Fruit fly (Drosophila melanogaster) whole organism, embryonic: ENCODE measurements around the gene Kua.

Experiments used
- Bgb ChIP-seq: fragments of 200-800 bp; sonication (Bioruptor generic); IDR thresholded peaks from 2 replicates; pipeline ENCODE4 v1.3.6; 2022; ENCODE audit warnings: missing biosample characterization, missing genetic modification characterization; ENCODE audit not compliant: partially characterized antibody
- Blimp-1 ChIP-seq: fragments of 200-800 bp; sonication (Bioruptor generic); optimal IDR thresholded peaks from 3 replicates; lab custom pipeline; 2018; ENCODE audit warnings: missing biosample characterization, missing genetic modification characterization, mild to moderate bottlenecking, moderate library complexity, missing genetic modification reagents
- CG10274 ChIP-seq: fragments of 200-800 bp; sonication (Bioruptor generic); optimal IDR thresholded peaks from 3 replicates; lab custom pipeline; 2017; ENCODE audit warnings: missing biosample characterization, mild to moderate bottlenecking, missing genetic modification characterization
- CG10654 ChIP-seq: fragments of 200-800 bp; sonication (Bioruptor generic); optimal IDR thresholded peaks from 2 replicates; lab custom pipeline; 2016; ENCODE audit warnings: missing biosample characterization, missing genetic modification characterization
- CG11723 ChIP-seq: fragments of 200-800 bp; sonication (Bioruptor generic); optimal IDR thresholded peaks from 2 replicates; lab custom pipeline; 2017; ENCODE audit warnings: missing biosample characterization, mild to moderate bottlenecking, missing genetic modification characterization
- CG12299 ChIP-seq: fragments of 200-800 bp; sonication (Bioruptor generic); optimal IDR thresholded peaks from 2 replicates; lab custom pipeline; 2018; ENCODE audit warnings: missing biosample characterization, mild to moderate bottlenecking, missing genetic modification characterization
- CG1233 ChIP-seq: fragments of 200-800 bp; sonication (Bioruptor generic); optimal IDR thresholded peaks from 4 replicates; lab custom pipeline; 2018; ENCODE audit warnings: missing biosample characterization, mild to moderate bottlenecking, missing genetic modification characterization
- CG14441 ChIP-seq: fragments of 200-800 bp; sonication (Bioruptor generic); IDR thresholded peaks from 2 replicates; pipeline ENCODE4 v1.3.6; 2022; ENCODE audit warnings: missing biosample characterization, missing genetic modification characterization
- CG15696 ChIP-seq: fragments of 200-800 bp; sonication (Bioruptor generic); optimal IDR thresholded peaks from 2 replicates; lab custom pipeline; 2019; ENCODE audit warnings: missing biosample characterization, mild to moderate bottlenecking, missing genetic modification characterization, moderate library complexity
- CG1603 ChIP-seq: fragments of 200-800 bp; sonication (Bioruptor generic); optimal IDR thresholded peaks from 2 replicates; lab custom pipeline; 2019; ENCODE audit warnings: missing biosample characterization, mild to moderate bottlenecking, missing genetic modification characterization, moderate library complexity
- CG1647 ChIP-seq: fragments of 200-800 bp; sonication (Bioruptor generic); optimal IDR thresholded peaks from 3 replicates; lab custom pipeline; 2016; ENCODE audit warnings: missing biosample characterization, missing genetic modification characterization
- CG17361 ChIP-seq: fragments of 200-800 bp; sonication (Bioruptor generic); IDR thresholded peaks from 3 replicates; pipeline ENCODE4 v1.3.6; 2022; ENCODE audit warnings: missing biosample characterization, missing genetic modification characterization
- CG2116 ChIP-seq: fragments of 200-800 bp; sonication (Bioruptor generic); optimal IDR thresholded peaks from 3 replicates; lab custom pipeline; 2018; ENCODE audit warnings: missing biosample characterization, mild to moderate bottlenecking, missing genetic modification characterization
- CG2199 ChIP-seq: fragments of 200-800 bp; sonication (Bioruptor generic); IDR thresholded peaks from 3 replicates; pipeline ENCODE4 v1.3.6; 2022; ENCODE audit warnings: missing biosample characterization, missing genetic modification characterization
- CG2202 ChIP-seq: fragments of 200-800 bp; sonication (Bioruptor generic); optimal IDR thresholded peaks from 2 replicates; lab custom pipeline; 2018; ENCODE audit warnings: missing biosample characterization, mild to moderate bottlenecking, missing genetic modification characterization
- CG2875 ChIP-seq: fragments of 200-800 bp; sonication (Bioruptor generic); optimal IDR thresholded peaks from 2 replicates; lab custom pipeline; 2017; ENCODE audit warnings: missing biosample characterization, mild to moderate bottlenecking, missing genetic modification characterization, missing genetic modification reagents
- CG34376 ChIP-seq: fragments of 200-800 bp; sonication (Bioruptor generic); optimal IDR thresholded peaks from 2 replicates; lab custom pipeline; 2018; ENCODE audit warnings: missing biosample characterization, mild to moderate bottlenecking, missing genetic modification characterization
- CG4730 ChIP-seq: fragments of 200-800 bp; sonication (Bioruptor generic); IDR thresholded peaks from 2 replicates; pipeline ENCODE4 v1.3.6; 2022; ENCODE audit warnings: missing biosample characterization, missing genetic modification characterization
- CG6654 ChIP-seq: fragments of 200-800 bp; sonication (Bioruptor generic); optimal IDR thresholded peaks from 2 replicates; lab custom pipeline; 2017; ENCODE audit warnings: missing biosample characterization, mild to moderate bottlenecking, missing genetic modification characterization
- CG6765 ChIP-seq: fragments of 200-800 bp; sonication (Bioruptor generic); optimal IDR thresholded peaks from 3 replicates; lab custom pipeline; 2017; ENCODE audit warnings: missing biosample characterization, mild to moderate bottlenecking, missing genetic modification characterization
- CG7963 ChIP-seq: fragments of 200-800 bp; sonication (Bioruptor generic); IDR thresholded peaks from 3 replicates; pipeline ENCODE4 v1.3.6; 2022; ENCODE audit warnings: missing biosample characterization, missing genetic modification characterization; ENCODE audit not compliant: partially characterized antibody
- D ChIP-seq, 2 experiments: fragments of 200-800 bp in 1 of 2; fragments of >200 bp in 1 of 2; sonication (Bioruptor generic) in 1 of 2; optimal IDR thresholded peaks; 2 replicates in 1 of 2; 3 replicates in 1 of 2; lab custom pipeline; 2017; ENCODE audit warnings: mild to moderate bottlenecking in 1 of 2, missing biosample characterization in 1 of 2, missing genetic modification characterization in 1 of 2, missing genetic modification reagents in 1 of 2
- D19A ChIP-seq: fragments of 200-800 bp; optimal IDR thresholded peaks from 3 replicates; lab custom pipeline; 2019; ENCODE audit warnings: missing biosample characterization, mild to moderate bottlenecking, missing genetic modification characterization, moderate library complexity
- E2f2 ChIP-seq: fragments of 200-800 bp; sonication (Bioruptor generic); IDR thresholded peaks from 2 replicates; pipeline ENCODE4 v1.3.6; 2022; ENCODE audit warnings: missing biosample characterization, missing genetic modification characterization
- Elba2 ChIP-seq: fragments of 200-800 bp; sonication (Bioruptor generic); optimal IDR thresholded peaks from 3 replicates; lab custom pipeline; 2016; ENCODE audit warnings: missing biosample characterization, missing genetic modification characterization
- HmgZ ChIP-seq: fragments of 200-800 bp; sonication (Bioruptor generic); optimal IDR thresholded peaks from 2 replicates; lab custom pipeline; 2018; ENCODE audit warnings: missing biosample characterization, mild to moderate bottlenecking, missing genetic modification characterization
- Hr78 ChIP-seq, 2 experiments: fragments of 200-800 bp in 1 of 2; fragments of >200 bp in 1 of 2; sonication (Bioruptor generic) in 1 of 2; optimal IDR thresholded peaks; 2 replicates each; lab custom pipeline; 2017 to 2019; ENCODE audit warnings: missing biosample characterization in 2 of 2, missing genetic modification characterization in 2 of 2, mild to moderate bottlenecking in 1 of 2, moderate library complexity in 1 of 2
- Hsf ChIP-seq: fragments of 200-800 bp; sonication (Bioruptor generic); optimal IDR thresholded peaks from 3 replicates; lab custom pipeline; 2016; ENCODE audit warnings: missing biosample characterization, missing genetic modification characterization
- Mad ChIP-seq: fragments of 200-800 bp; sonication (Bioruptor generic); optimal IDR thresholded peaks from 2 replicates; lab custom pipeline; 2016; ENCODE audit warnings: missing biosample characterization, missing genetic modification characterization
- Pdp1 ChIP-seq, 2 experiments: fragments of 200-800 bp; sonication (Bioruptor generic); optimal IDR thresholded peaks; 3 replicates each; lab custom pipeline; 2016; ENCODE audit warnings: missing biosample characterization in 2 of 2, missing genetic modification characterization in 2 of 2, mild to moderate bottlenecking in 1 of 2, moderate library complexity in 1 of 2
- Scr ChIP-seq: fragments of 200-800 bp; sonication (Bioruptor generic); IDR thresholded peaks from 2 replicates; pipeline ENCODE4 v1.3.6; 2022; ENCODE audit warnings: missing biosample characterization, missing genetic modification characterization; ENCODE audit not compliant: partially characterized antibody
- ci ChIP-seq: fragments of 200-800 bp; sonication (Bioruptor generic); IDR thresholded peaks from 3 replicates; pipeline ENCODE4 v1.3.6; 2022; ENCODE audit warnings: missing biosample characterization, missing genetic modification characterization
- corto ChIP-seq: fragments of 200-800 bp; sonication (Bioruptor generic); optimal IDR thresholded peaks from 2 replicates; lab custom pipeline; 2016; ENCODE audit warnings: missing biosample characterization, mild to moderate bottlenecking, missing genetic modification characterization, moderate library complexity
- exex ChIP-seq: fragments of 200-800 bp; sonication (Bioruptor generic); optimal IDR thresholded peaks from 4 replicates; lab custom pipeline; 2018; ENCODE audit warnings: missing biosample characterization, mild to moderate bottlenecking, missing genetic modification characterization, moderate library complexity
- fru ChIP-seq: fragments of >200 bp; optimal IDR thresholded peaks from 2 replicates; lab custom pipeline; 2017
- gem ChIP-seq: fragments of 200-800 bp; sonication (Bioruptor generic); optimal IDR thresholded peaks from 2 replicates; lab custom pipeline; 2019; ENCODE audit warnings: missing biosample characterization, mild to moderate bottlenecking, missing genetic modification characterization, moderate library complexity
- gsb ChIP-seq: fragments of 200-800 bp; sonication (Bioruptor generic); IDR thresholded peaks from 2 replicates; pipeline ENCODE4 v1.3.6; 2022; ENCODE audit warnings: missing biosample characterization, missing genetic modification characterization
- ind ChIP-seq: fragments of 200-800 bp; sonication (Bioruptor generic); optimal IDR thresholded peaks from 3 replicates; lab custom pipeline; 2016; ENCODE audit warnings: missing biosample characterization, missing genetic modification characterization
- kay ChIP-seq: fragments of 200-800 bp; sonication (Bioruptor generic); optimal IDR thresholded peaks from 2 replicates; lab custom pipeline; 2016; ENCODE audit warnings: missing biosample characterization, missing genetic modification characterization
- lbe ChIP-seq: fragments of 200-800 bp; sonication (Bioruptor generic); optimal IDR thresholded peaks from 2 replicates; lab custom pipeline; 2016; ENCODE audit warnings: missing biosample characterization, mild to moderate bottlenecking, missing genetic modification characterization
- mam ChIP-seq: fragments of 200-800 bp; sonication (Bioruptor generic); optimal IDR thresholded peaks from 3 replicates; lab custom pipeline; 2016; ENCODE audit warnings: missing biosample characterization, missing genetic modification characterization
- mirr ChIP-seq: fragments of 200-800 bp; sonication (Bioruptor generic); optimal IDR thresholded peaks from 3 replicates; lab custom pipeline; 2018; ENCODE audit warnings: missing biosample characterization, mild to moderate bottlenecking, missing genetic modification characterization
- onecut ChIP-seq: fragments of 200-800 bp; sonication (Bioruptor generic); IDR thresholded peaks from 2 replicates; pipeline ENCODE4 v1.3.6; 2022; ENCODE audit warnings: missing biosample characterization, missing genetic modification characterization
- peb ChIP-seq: fragments of 200-800 bp; sonication (Bioruptor generic); IDR thresholded peaks from 2 replicates; pipeline ENCODE4 v1.3.6; 2022; ENCODE audit warnings: missing biosample characterization, missing genetic modification characterization
- sim ChIP-seq: fragments of 200-800 bp; sonication (Bioruptor generic); IDR thresholded peaks from 2 replicates; pipeline ENCODE4 v1.3.6; 2022; ENCODE audit warnings: missing biosample characterization, missing genetic modification characterization
- sob ChIP-seq: fragments of 200-800 bp; sonication (Bioruptor generic); IDR thresholded peaks from 2 replicates; pipeline ENCODE4 v1.3.6; 2022; ENCODE audit warnings: missing biosample characterization, missing genetic modification characterization
- sug ChIP-seq: fragments of 200-800 bp; optimal IDR thresholded peaks from 2 replicates; lab custom pipeline; 2019; ENCODE audit warnings: missing biosample characterization, mild to moderate bottlenecking, missing genetic modification characterization, moderate library complexity
- tll ChIP-seq, 2 experiments: fragments of 200-800 bp in 1 of 2; fragments of >200 bp in 1 of 2; sonication (Bioruptor generic) in 1 of 2; optimal IDR thresholded peaks; 2 replicates each; lab custom pipeline; 2017 to 2019; ENCODE audit warnings: missing biosample characterization in 2 of 2, missing genetic modification characterization in 2 of 2, mild to moderate bottlenecking in 1 of 2, moderate library complexity in 1 of 2

Kua gene

DNA sequence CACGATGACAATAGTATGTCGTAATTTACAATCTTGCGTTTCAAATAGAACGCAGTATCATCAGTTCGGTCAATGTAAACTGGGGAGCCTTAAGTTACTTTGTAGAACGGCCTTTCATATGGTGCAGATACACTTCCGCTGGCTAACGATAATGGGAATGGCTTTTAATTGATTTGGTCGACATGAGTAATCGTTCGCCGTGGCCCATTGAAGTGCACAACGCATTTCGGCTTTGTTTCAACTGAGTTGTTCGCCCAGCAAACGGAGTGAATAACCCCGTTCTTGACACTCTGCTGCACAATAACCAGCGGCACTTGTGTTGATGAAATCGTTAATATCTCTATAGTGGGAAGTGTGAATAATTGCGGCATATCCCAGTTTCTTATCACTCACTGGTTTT, 29.5 kb upstream of the Kua start:
- no peak for TF ChIP-seq CG1603 (tag; lab: Kevin White, UChicago)
- peak; percentile 9 for TF ChIP-seq exex (tag; lab: Kevin White, UChicago)
- TF ChIP-seq Hr78 (GFP tag; optimal IDR thresholded peaks at IDR 0.05; lab: Kevin White, UChicago), result peak in 1 of 2 experiments; percentile 64
- no peak for TF ChIP-seq CG12299
- TF ChIP-seq D19A (tag; lab: Kevin White, UChicago), result peak; percentile 39
- TF ChIP-seq lbe (GFP tag; lab: Kevin White, UChicago), result no peak
- no peak for TF ChIP-seq CG2116 (GFP tag; lab: Kevin White, UChicago)
- TF ChIP-seq CG6765 (GFP tag; lab: Kevin White, UChicago), result no peak
- TF ChIP-seq Hsf (GFP tag; lab: Kevin White, UChicago), result no peak
- no peak for TF ChIP-seq Elba2 (GFP tag; lab: Kevin White, UChicago)
- no peak for TF ChIP-seq CG6654
- no peak for TF ChIP-seq E2f2 (GFP tag; lab: Robert Waterston, UW)
- TF ChIP-seq CG34376 (GFP tag; lab: Kevin White, UChicago), result peak; percentile 19
- TF ChIP-seq CG4730 (GFP tag; lab: Robert Waterston, UW), result no peak
- TF ChIP-seq mam, result no peak
- no peak for TF ChIP-seq CG2199 (GFP tag; lab: Robert Waterston, UW)
- TF ChIP-seq kay (GFP tag; lab: Kevin White, UChicago), result no peak
- TF ChIP-seq peb (GFP tag; lab: Robert Waterston, UW), result no peak
- TF ChIP-seq Pdp1 (GFP tag; optimal IDR thresholded peaks at IDR 0.05; lab: Kevin White, UChicago), result peak in 1 of 2 experiments; percentile 47
- TF ChIP-seq CG11723 (GFP tag; lab: Kevin White, UChicago), result no peak
- no peak for TF ChIP-seq Scr
- TF ChIP-seq CG1233 (GFP tag; lab: Kevin White, UChicago), result no peak
- TF ChIP-seq CG17361, result no peak
- no peak for TF ChIP-seq sob
- TF ChIP-seq gem (tag; lab: Kevin White, UChicago), result no peak
- TF ChIP-seq HmgZ, result no peak
- TF ChIP-seq, all 482 proteins: peak for 5

DNA sequence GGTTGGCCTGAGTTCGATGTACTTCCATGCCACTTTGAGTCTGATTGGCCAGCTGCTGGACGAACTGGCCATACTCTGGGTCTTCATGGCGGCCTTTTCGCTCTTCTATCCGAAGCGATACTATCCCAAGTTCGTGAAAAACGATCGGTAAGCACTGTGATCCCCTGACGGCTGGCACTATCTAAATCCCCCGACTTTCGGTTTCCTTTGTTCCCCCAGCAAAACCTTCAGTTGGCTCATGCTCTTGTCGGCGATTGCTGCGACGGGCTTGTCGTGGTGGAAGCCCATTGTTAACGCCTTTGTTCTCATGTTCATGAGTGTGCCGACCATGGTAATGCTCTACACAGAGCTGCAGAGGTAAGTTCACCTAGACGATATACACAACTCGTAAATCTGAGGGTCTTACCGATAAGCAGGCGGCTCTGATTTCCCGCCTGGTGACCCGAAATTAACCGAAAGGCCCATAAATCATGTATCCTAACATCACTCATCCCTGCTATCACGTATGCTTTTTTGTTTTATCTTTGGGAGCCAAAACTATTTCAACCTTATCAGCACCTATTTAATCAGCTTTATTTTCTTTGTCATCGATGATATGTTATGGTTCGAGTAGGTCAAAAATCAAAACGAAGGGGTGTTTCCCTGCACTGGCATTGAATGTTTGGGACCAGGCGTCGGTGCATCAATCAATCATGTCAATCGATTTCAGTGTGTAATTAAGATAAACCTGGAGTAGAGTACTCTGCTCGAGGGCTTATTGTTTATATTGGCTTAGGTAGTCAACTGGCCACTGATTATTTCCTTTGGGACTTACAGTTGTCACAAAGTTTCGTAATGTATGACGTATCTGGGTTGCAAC, 28.0 kb upstream of the Kua start:
- TF ChIP-seq CG14441 (GFP tag; lab: Robert Waterston, UW) (no peak), ind (GFP tag; lab: Kevin White, UChicago) (no peak), CG15696 (peak; percentile 13), CG7963 (no peak), Hr78 (GFP tag; optimal IDR thresholded peaks at IDR 0.05; lab: Kevin White, UChicago) (peak in 1 of 2 experiments; percentile 93), gsb (GFP tag; lab: Robert Waterston, UW) (no peak), onecut (GFP tag; lab: Robert Waterston, UW) (0 out of 2 replicates have a peak, but pooled peaks have one; percentile 6), sim (GFP tag; lab: Robert Waterston, UW) (no peak), tll (GFP tag; optimal IDR thresholded peaks at IDR 0.05; lab: Kevin White, UChicago) (peak in 1 of 2 experiments; percentile 46), Pdp1 (GFP tag; optimal IDR thresholded peaks at IDR 0.05; lab: Kevin White, UChicago) (peak in 1 of 2 experiments; percentile 45), CG1647 (GFP tag; lab: Kevin White, UChicago) (no peak), Bgb (GFP tag; lab: Robert Waterston, UW) (no peak), Mad (no peak), mirr (peak; percentile 40), CG10274 (GFP tag; lab: Kevin White, UChicago) (no peak), corto (GFP tag; lab: Kevin White, UChicago) (no peak), CG2202 (tag; lab: Kevin White, UChicago) (no peak), sug (peak; percentile 36), CG2875 (GFP tag; lab: Kevin White, UChicago) (no peak), CG10654 (GFP tag; lab: Kevin White, UChicago) (no peak), D (optimal IDR thresholded peaks at IDR 0.05; lab: Kevin White, UChicago) (peak; percentile 25), D (GFP tag; optimal IDR thresholded peaks at IDR 0.05; lab: Kevin White, UChicago) (no peak), ci (GFP tag; lab: Robert Waterston, UW) (0 out of 3 replicates have a peak, but pooled peaks have one; percentile 35), fru (lab: Kevin White, UChicago) (no peak), Blimp-1 (peak; percentile 13)
